Worm (Caenorhabditis elegans) whole organism, late embryonic: ENCODE measurements around the gene ogt-1.

Source experiments
- C38D4.7 ChIP-seq: fragments of 200-800 bp; sonication (Bioruptor generic); optimal IDR thresholded peaks from 2 replicates; lab custom pipeline; 2018; ENCODE audit warnings: mild to moderate bottlenecking, missing genetic modification characterization, moderate library complexity, missing compliant biosample characterization
- F13H6.1 ChIP-seq: sonication (generic microtip); optimal IDR thresholded peaks from 2 replicates; lab custom pipeline; 2016; ENCODE audit warnings: missing genetic modification characterization, missing compliant biosample characterization
- K02D7.2 ChIP-seq: sonication (generic microtip); optimal IDR thresholded peaks from 2 replicates; lab custom pipeline; 2017; ENCODE audit warnings: mild to moderate bottlenecking, missing genetic modification characterization, missing compliant biosample characterization
- K09A11.1 ChIP-seq: sonication (generic microtip); optimal IDR thresholded peaks from 2 replicates; lab custom pipeline; 2017; ENCODE audit warnings: antibody characterized with exemption, mild to moderate bottlenecking, missing genetic modification characterization, missing compliant biosample characterization; ENCODE audit not compliant: insufficient read depth
- Y22D7AL.16 ChIP-seq: sonication (generic microtip); optimal IDR thresholded peaks from 2 replicates; lab custom pipeline; 2016; ENCODE audit warnings: missing genetic modification characterization, missing compliant biosample characterization
- ama-1 ChIP-seq: fragments of 150-350 bp; optimal IDR thresholded peaks from 2 replicates; lab custom pipeline; 2014
- ceh-18 ChIP-seq: sonication (generic microtip); optimal IDR thresholded peaks from 2 replicates; lab custom pipeline; 2016; ENCODE audit warnings: missing genetic modification characterization, missing compliant biosample characterization
- ceh-2 ChIP-seq: sonication (generic microtip); optimal IDR thresholded peaks from 2 replicates; lab custom pipeline; 2016; ENCODE audit warnings: missing genotype, missing genetic modification characterization, missing compliant biosample characterization
- ceh-22 ChIP-seq: sonication (generic microtip); optimal IDR thresholded peaks from 2 replicates; lab custom pipeline; 2017; ENCODE audit warnings: missing biosample characterization, missing genetic modification characterization
- ceh-24 ChIP-seq: sonication (generic microtip); optimal IDR thresholded peaks from 2 replicates; lab custom pipeline; 2016; ENCODE audit warnings: mild to moderate bottlenecking, missing genetic modification characterization, missing compliant biosample characterization
- ceh-31 ChIP-seq: sonication (generic microtip); optimal IDR thresholded peaks from 2 replicates; lab custom pipeline; 2016; ENCODE audit warnings: missing genetic modification characterization, missing compliant biosample characterization
- ceh-45 ChIP-seq: fragments of 200-800 bp; sonication (Bioruptor generic); IDR thresholded peaks from 2 replicates; pipeline ENCODE4 v1.3.6; 2022; ENCODE audit warnings: missing genetic modification reagents, missing genetic modification characterization, missing compliant biosample characterization
- ceh-48 ChIP-seq: sonication (generic microtip); optimal IDR thresholded peaks from 2 replicates; lab custom pipeline; 2016; ENCODE audit warnings: missing genetic modification characterization, inconsistent platforms, missing compliant biosample characterization
- ceh-6 ChIP-seq: fragments of 200-800 bp; sonication (Bioruptor generic); optimal IDR thresholded peaks from 2 replicates; lab custom pipeline; 2018; ENCODE audit warnings: mild to moderate bottlenecking, missing genetic modification characterization, missing compliant biosample characterization
- che-1 ChIP-seq: sonication (generic microtip); optimal IDR thresholded peaks from 2 replicates; lab custom pipeline; 2016; ENCODE audit warnings: mild to moderate bottlenecking, missing genetic modification characterization, missing compliant biosample characterization
- elt-4 ChIP-seq: sonication (generic microtip); optimal IDR thresholded peaks from 2 replicates; lab custom pipeline; 2016; ENCODE audit warnings: missing genetic modification characterization, missing compliant biosample characterization
- ets-4 ChIP-seq: sonication (generic microtip); optimal IDR thresholded peaks from 2 replicates; lab custom pipeline; 2016; ENCODE audit warnings: missing genetic modification characterization, missing compliant biosample characterization
- fkh-10 ChIP-seq: fragments of 150-350 bp; optimal IDR thresholded peaks from 2 replicates; lab custom pipeline; 2014; ENCODE audit warnings: missing biosample characterization, missing genetic modification reagents, missing genetic modification characterization
- fkh-6 ChIP-seq: sonication (generic microtip); optimal IDR thresholded peaks from 2 replicates; lab custom pipeline; 2016; ENCODE audit warnings: missing genetic modification characterization, missing compliant biosample characterization
- hlh-13 ChIP-seq: fragments of 200-800 bp; sonication (Bioruptor generic); optimal IDR thresholded peaks from 2 replicates; lab custom pipeline; 2018; ENCODE audit warnings: mild to moderate bottlenecking, missing genetic modification characterization, missing compliant biosample characterization
- hlh-30 ChIP-seq: sonication (generic microtip); optimal IDR thresholded peaks from 2 replicates; lab custom pipeline; 2017; ENCODE audit warnings: antibody characterized with exemption, missing genetic modification characterization, missing compliant biosample characterization; ENCODE audit not compliant: insufficient read depth
- lim-6 ChIP-seq: sonication (generic microtip); optimal IDR thresholded peaks from 2 replicates; lab custom pipeline; 2016; ENCODE audit warnings: missing genetic modification characterization, missing compliant biosample characterization
- lin-11 ChIP-seq: fragments of 200-800 bp; sonication (Bioruptor generic); optimal IDR thresholded peaks from 2 replicates; lab custom pipeline; 2018; ENCODE audit warnings: mild to moderate bottlenecking, missing genetic modification characterization, missing compliant biosample characterization
- madf-2 ChIP-seq: sonication (generic microtip); optimal IDR thresholded peaks from 2 replicates; lab custom pipeline; 2017; ENCODE audit warnings: missing genetic modification characterization, missing compliant biosample characterization
- npax-4 ChIP-seq: sonication (generic microtip); optimal IDR thresholded peaks from 2 replicates; lab custom pipeline; 2016; ENCODE audit warnings: missing genetic modification characterization, missing compliant biosample characterization
- pag-3 ChIP-seq: sonication (generic microtip); optimal IDR thresholded peaks from 2 replicates; lab custom pipeline; 2016; ENCODE audit warnings: missing compliant biosample characterization, missing genetic modification characterization, borderline replicate concordance
- pax-1 ChIP-seq: fragments of 150-350 bp; optimal IDR thresholded peaks from 2 replicates; lab custom pipeline; 2014; ENCODE audit warnings: missing biosample characterization, missing genetic modification characterization
- pha-4 ChIP-seq: fragments of 150-350 bp; optimal IDR thresholded peaks from 2 replicates; lab custom pipeline; 2018; ENCODE audit warnings: missing biosample characterization, missing genetic modification reagents, missing genetic modification characterization
- pqm-1 ChIP-seq: sonication (generic microtip); optimal IDR thresholded peaks from 2 replicates; lab custom pipeline; 2016; ENCODE audit warnings: missing genetic modification characterization, missing compliant biosample characterization
- pros-1 ChIP-seq: fragments of 150-350 bp; optimal IDR thresholded peaks from 2 replicates; lab custom pipeline; 2014; ENCODE audit warnings: missing biosample characterization, missing genetic modification reagents, missing genetic modification characterization
- sox-4 ChIP-seq: sonication (generic microtip); optimal IDR thresholded peaks from 2 replicates; lab custom pipeline; 2017; ENCODE audit warnings: mild to moderate bottlenecking, missing genetic modification characterization, inconsistent platforms, missing compliant biosample characterization
- syd-9 ChIP-seq: sonication (generic microtip); optimal IDR thresholded peaks from 2 replicates; lab custom pipeline; 2016; ENCODE audit warnings: mild to moderate bottlenecking, missing genetic modification characterization, moderate library complexity, missing compliant biosample characterization
- tbx-2 ChIP-seq: sonication (generic microtip); optimal IDR thresholded peaks from 2 replicates; lab custom pipeline; 2016; ENCODE audit warnings: missing genetic modification characterization, missing compliant biosample characterization
- unc-3 ChIP-seq, 2 experiments: fragments of 200-800 bp in 1 of 2; sonication (Bioruptor generic) in 1 of 2; sonication (generic microtip) in 1 of 2; conservative IDR thresholded peaks in 1 of 2; optimal IDR thresholded peaks in 1 of 2; 2 replicates each; pipeline versions ENCODE4 v1.3.6 to Lab custom; 2016 to 2022; ENCODE audit warnings: missing compliant biosample characterization in 2 of 2, missing genetic modification characterization in 2 of 2, missing genetic modification reagents in 1 of 2
- ztf-16 ChIP-seq: sonication (generic microtip); optimal IDR thresholded peaks from 2 replicates; lab custom pipeline; 2017; ENCODE audit warnings: missing genetic modification characterization, missing compliant biosample characterization

The ogt-1 gene

ce11 chrIII:7116615-7117252 lies 36.9 kb downstream of the ogt-1 start (continued):
- TF ChIP-seq elt-4: no peak

DNA sequence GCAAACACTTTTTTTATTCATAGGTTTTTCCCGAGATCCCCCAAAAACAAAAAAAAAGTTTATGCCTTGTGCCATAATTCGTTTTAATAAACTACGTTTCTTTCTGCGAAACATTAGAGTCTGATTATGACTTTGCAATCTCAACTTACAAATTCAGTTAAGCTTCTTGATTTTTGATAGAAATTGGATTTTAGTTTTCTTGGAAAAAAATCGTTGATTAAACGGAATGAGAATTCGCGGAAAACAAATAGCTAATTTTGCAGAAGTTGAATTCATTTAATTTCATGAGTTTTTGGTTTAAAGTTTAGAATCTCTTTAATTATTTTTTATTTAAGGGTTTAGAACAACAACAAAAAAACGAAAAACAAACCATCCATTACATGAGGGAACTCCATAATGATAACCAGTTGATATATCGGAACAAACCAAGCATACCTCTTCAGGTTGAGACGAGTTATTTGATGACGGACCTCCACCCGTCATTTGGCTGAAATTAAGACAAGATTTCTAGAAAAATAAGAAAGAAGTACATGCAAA lies 38.6 kb downstream of the ogt-1 start, which contains the start of gene nhr-10:
Gene nhr-10 (minus strand): TSS at position 487 of the 537 bp plus-strand sequence.
- TF ChIP-seq pha-4 (tag; lab: Kevin White, UChicago) (no peak), ceh-18 (tag; lab: Kevin White, UChicago) (no peak), ceh-22 (tag; lab: Kevin White, UChicago) (no peak), hlh-30 (tag; lab: Kevin White, UChicago) (no peak), fkh-6 (tag; lab: Kevin White, UChicago) (no peak), K09A11.1 (tag; lab: Kevin White, UChicago) (no peak)

DNA sequence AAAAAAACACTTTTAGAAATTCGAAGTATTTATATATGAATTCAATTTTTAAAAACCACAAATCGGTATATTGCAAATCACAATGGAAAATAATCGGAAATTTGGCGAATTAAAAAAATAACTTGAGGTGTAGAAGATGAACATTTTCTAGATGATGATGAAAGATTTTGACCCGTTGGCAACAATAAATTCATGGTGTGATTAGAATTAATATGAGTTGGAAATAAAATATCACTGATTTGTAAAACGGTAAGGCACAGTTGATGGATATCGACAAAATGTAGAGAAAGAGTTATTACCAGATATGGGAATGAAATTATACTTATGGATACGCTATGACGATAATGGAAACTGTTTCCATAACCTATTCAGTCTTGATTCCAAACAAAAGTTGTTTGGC lies 41.3 kb downstream of the ogt-1 start:
- TF ChIP-seq C38D4.7 (GFP tag; lab: Kevin White, UChicago) (no peak), pqm-1 (tag; lab: Kevin White, UChicago) (no peak), ama-1 (lab: Kevin White, UChicago) (no peak), sox-4 (tag; lab: Kevin White, UChicago) (no peak), Y22D7AL.16 (tag; lab: Kevin White, UChicago) (no peak), ceh-2 (no peak), ceh-22 (tag; lab: Kevin White, UChicago) (no peak), madf-2 (tag; lab: Kevin White, UChicago) (no peak), npax-4 (tag; lab: Kevin White, UChicago) (no peak), pha-4 (tag; lab: Kevin White, UChicago) (no peak), pros-1 (tag; lab: Kevin White, UChicago) (no peak), F13H6.1 (tag; lab: Kevin White, UChicago) (no peak), elt-4 (no peak), tbx-2 (no peak), fkh-10 (GFP tag; lab: Kevin White, UChicago) (no peak), K02D7.2 (tag; lab: Kevin White, UChicago) (no peak), lim-6 (tag; lab: Kevin White, UChicago) (no peak), hlh-13 (GFP tag; lab: Kevin White, UChicago) (no peak), ceh-24 (tag; lab: Kevin White, UChicago) (no peak)

DNA sequence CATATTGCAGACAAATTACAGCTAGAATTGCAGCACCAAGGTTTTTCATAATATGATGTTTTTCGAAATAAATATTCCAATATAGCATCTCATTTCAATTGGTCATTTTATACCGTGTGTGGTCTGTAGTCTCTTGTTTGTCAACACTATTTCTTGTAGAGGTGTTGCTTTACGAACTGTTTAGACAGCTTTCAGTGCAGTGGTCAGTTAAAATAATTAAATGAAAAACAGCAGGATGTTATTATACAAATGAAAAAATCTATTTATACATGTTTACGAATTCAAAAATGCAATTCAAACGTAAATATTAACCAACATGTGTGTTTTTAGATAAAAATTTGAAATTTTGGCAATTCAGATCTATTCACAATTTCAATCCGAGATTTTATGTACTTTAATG lies 41.8 kb downstream of the ogt-1 start, which contains the start of gene B0280.7:
Gene B0280.7 (minus strand): TSS at position 101 of the 400 bp plus-strand sequence.
- TF ChIP-seq ceh-45 (GFP tag; lab: Robert Waterston, UW) (no peak), K09A11.1 (tag; lab: Kevin White, UChicago) (no peak), ceh-48 (tag; lab: Kevin White, UChicago) (no peak), ceh-6 (GFP tag; lab: Kevin White, UChicago) (no peak), ztf-16 (tag; lab: Kevin White, UChicago) (no peak), syd-9 (no peak), unc-3 (GFP tag; conservative IDR thresholded peaks at IDR 0.05; lab: Robert Waterston, UW) (no peak), unc-3 (tag; optimal IDR thresholded peaks at IDR 0.05; lab: Kevin White, UChicago) (no peak), pax-1 (tag; lab: Kevin White, UChicago) (no peak), lin-11 (tag; lab: Kevin White, UChicago) (no peak), pqm-1 (tag; lab: Kevin White, UChicago) (no peak), npax-4 (tag; lab: Kevin White, UChicago) (no peak), ceh-24 (tag; lab: Kevin White, UChicago) (no peak), pha-4 (tag; lab: Kevin White, UChicago) (no peak), ceh-31 (tag; lab: Kevin White, UChicago) (no peak), pag-3 (tag; lab: Kevin White, UChicago) (no peak), che-1 (tag; lab: Kevin White, UChicago) (no peak), ets-4 (tag; lab: Kevin White, UChicago) (no peak)
